Fruit fly (Drosophila melanogaster): ENCODE measurements around the gene Atg2.

- TF ChIP-seq gl (tag; optimal IDR thresholded peaks at IDR 0.05) (no peak), CG14655 (GFP tag; optimal IDR thresholded peaks at IDR 0.05) (peak; percentile 33), Pif1A (GFP tag; optimal IDR thresholded peaks at IDR 0.05) (peak; percentile 28), D1 (tag; optimal IDR thresholded peaks at IDR 0.05) (no peak), CG10348 (GFP tag; IDR thresholded peaks at IDR 0.05) (no peak), CG12605 (GFP tag; IDR thresholded peaks at IDR 0.05) (peak; percentile 65), Ets98B (GFP tag; IDR thresholded peaks at IDR 0.05) (peak; percentile 84), EcR (GFP tag; optimal IDR thresholded peaks at IDR 0.05) (no peak), Pif1B (GFP tag; optimal IDR thresholded peaks at IDR 0.05) (peak; percentile 28), CG4496 (GFP tag; IDR thresholded peaks at IDR 0.05) (peak; percentile 93), CG8301 (tag; optimal IDR thresholded peaks at IDR 0.05) (peak; percentile 23), CG9948 (tag; optimal IDR thresholded peaks at IDR 0.05) (peak; percentile 26), CG32121 (GFP tag; IDR thresholded peaks at IDR 0.05) (peak; percentile 87), CG34367 (tag; optimal IDR thresholded peaks at IDR 0.05) (no peak)
These were observed 31.9 kb downstream of the Atg2 start for dm6 chr3L:2805956-2806527.

All from whole organism, pupa.